Fruit fly (Drosophila melanogaster): Measurements from ENCODE around the gene Cox10.

Cox10 gene

DNA sequence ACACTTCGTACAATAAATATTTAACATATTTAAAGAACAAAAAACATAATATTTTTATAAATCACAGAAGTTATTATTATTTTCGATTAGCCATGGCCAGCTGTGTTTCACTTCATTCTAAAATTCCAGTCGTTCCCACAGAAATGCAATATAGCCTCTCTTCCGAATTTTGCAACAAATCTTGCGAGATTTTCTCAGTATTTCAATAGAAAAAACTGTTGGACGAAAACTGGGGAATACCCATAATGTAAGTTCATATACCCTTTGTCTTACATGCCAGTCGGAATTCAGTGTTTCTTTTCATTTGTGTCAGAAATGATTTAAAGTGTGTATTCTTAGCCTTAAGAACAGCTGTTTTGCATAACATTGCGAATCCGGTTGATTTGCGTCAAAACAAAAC lies 25.2 kb downstream of the Cox10 start, which contains the start of the genes CtsL4 and ClpP (continued):
- TF ChIP-seq Doc2 (GFP tag; IDR thresholded peaks at IDR 0.05) (no peak), CG15269 (tag; optimal IDR thresholded peaks at IDR 0.05) (no peak), CG18599 (GFP tag; optimal IDR thresholded peaks at IDR 0.05) (no peak), lilli (GFP tag; optimal IDR thresholded peaks at IDR 0.05) (peak; percentile 60), CG12155 (GFP tag; optimal IDR thresholded peaks at IDR 0.05) (peak; percentile 32), Neu2 (GFP tag; optimal IDR thresholded peaks at IDR 0.05; ENCODE audit: borderline replicate concordance) (no peak), bowl (GFP tag; IDR thresholded peaks at IDR 0.05) (no peak), CG10543 (GFP tag; optimal IDR thresholded peaks at IDR 0.05) (no peak), CG12236 (GFP tag; optimal IDR thresholded peaks at IDR 0.05) (no peak), Dip3 (GFP tag; optimal IDR thresholded peaks at IDR 0.05) (peak; percentile 50), exex (tag; optimal IDR thresholded peaks at IDR 0.05) (no peak), Poxn (GFP tag; IDR thresholded peaks at IDR 0.05) (no peak), CG3163 (GFP tag; optimal IDR thresholded peaks at IDR 0.05) (no peak), corto (GFP tag; optimal IDR thresholded peaks at IDR 0.05) (no peak), slou (GFP tag; optimal IDR thresholded peaks at IDR 0.05) (no peak), CG8388 (GFP tag; optimal IDR thresholded peaks at IDR 0.05) (peak; percentile 68), CG10274 (GFP tag; optimal IDR thresholded peaks at IDR 0.05) (no peak), h (optimal IDR thresholded peaks at IDR 0.05) (no peak), Dref (GFP tag; IDR thresholded peaks at IDR 0.05) (no peak), gfzf (GFP tag; optimal IDR thresholded peaks at IDR 0.05) (peak; percentile 35), CG31365 (tag; optimal IDR thresholded peaks at IDR 0.05) (no peak), CG15601 (tag; optimal IDR thresholded peaks at IDR 0.05) (peak; percentile 39), CG1647 (GFP tag; optimal IDR thresholded peaks at IDR 0.05) (no peak), Dll (GFP tag; IDR thresholded peaks at IDR 0.05; ENCODE audit: partially characterized antibody) (no peak), CG2678 (tag; optimal IDR thresholded peaks at IDR 0.05) (no peak), CG18764 (GFP tag; optimal IDR thresholded peaks at IDR 0.05) (peak; percentile 17), dati (GFP tag; IDR thresholded peaks at IDR 0.05) (no peak), ssp (GFP tag; IDR thresholded peaks at IDR 0.05) (peak; percentile 97), dpn (GFP tag; optimal IDR thresholded peaks at IDR 0.05) (peak; percentile 53 to 67), Xrp1 (GFP tag; IDR thresholded peaks at IDR 0.05) (peak; percentile 33; the same call in 1 of the 2 replicates), az2 (GFP tag; optimal IDR thresholded peaks at IDR 0.05) (peak; percentile 52), Hey (tag; optimal IDR thresholded peaks at IDR 0.05) (no peak), chinmo (GFP tag; IDR thresholded peaks at IDR 0.05; ENCODE audit: partially characterized antibody) (no peak), sima (GFP tag; optimal IDR thresholded peaks at IDR 0.05) (no peak), trh (GFP tag; optimal IDR thresholded peaks at IDR 0.05) (no peak), toy (GFP tag; IDR thresholded peaks at IDR 0.05) (no peak), ken (GFP tag; IDR thresholded peaks at IDR 0.05) (no peak), CG11247 (GFP tag; IDR thresholded peaks at IDR 0.05) (no peak), CG4707 (GFP tag; optimal IDR thresholded peaks at IDR 0.05) (no peak), CG18619 (GFP tag; optimal IDR thresholded peaks at IDR 0.05) (no peak), CG16815 (GFP tag; optimal IDR thresholded peaks at IDR 0.05) (no peak), Nf-YA (GFP tag; IDR thresholded peaks at IDR 0.05) (no peak), CG32532 (GFP tag; IDR thresholded peaks at IDR 0.05) (peak; percentile 34), klu (GFP tag; IDR thresholded peaks at IDR 0.05) (no peak), ci (GFP tag; IDR thresholded peaks at IDR 0.05) (peak; percentile 49; the same call in 1 of the 3 replicates), NfI (GFP tag; optimal IDR thresholded peaks at IDR 0.05) (peak; percentile 18), dysf (GFP tag; IDR thresholded peaks at IDR 0.05) (peak; percentile 50; the same call in 2 of the 3 replicates), CG8478 (optimal IDR thresholded peaks at IDR 0.05) (no peak), CG9215 (GFP tag; IDR thresholded peaks at IDR 0.05) (no peak), Spps (tag; optimal IDR thresholded peaks at IDR 0.05) (no peak), Mad (GFP tag; optimal IDR thresholded peaks at IDR 0.05) (no peak), tap (tag; optimal IDR thresholded peaks at IDR 0.05) (no peak), wor (GFP tag; IDR thresholded peaks at IDR 0.05) (no peak)

Data from whole organism, embryonic.